Worm (Caenorhabditis elegans) whole organism, L4/young adult: Measurements from ENCODE around the gene unc-1.

ENCODE experiments used
- W03F9.2 ChIP-seq: fragments of 150-350 bp; optimal IDR thresholded peaks from 2 replicates; lab custom pipeline; 2014; ENCODE audit warnings: missing biosample characterization, missing genetic modification characterization
- dao-5 ChIP-seq: sonication (generic microtip); optimal IDR thresholded peaks from 2 replicates; lab custom pipeline; 2016; ENCODE audit warnings: missing genotype, missing genetic modification characterization, moderate library complexity, missing compliant biosample characterization
- him-1 ChIP-seq: sonication (generic microtip); optimal IDR thresholded peaks from 2 replicates; lab custom pipeline; 2016; ENCODE audit warnings: missing genotype, missing genetic modification reagents, missing genetic modification characterization, missing compliant biosample characterization

DNA sequence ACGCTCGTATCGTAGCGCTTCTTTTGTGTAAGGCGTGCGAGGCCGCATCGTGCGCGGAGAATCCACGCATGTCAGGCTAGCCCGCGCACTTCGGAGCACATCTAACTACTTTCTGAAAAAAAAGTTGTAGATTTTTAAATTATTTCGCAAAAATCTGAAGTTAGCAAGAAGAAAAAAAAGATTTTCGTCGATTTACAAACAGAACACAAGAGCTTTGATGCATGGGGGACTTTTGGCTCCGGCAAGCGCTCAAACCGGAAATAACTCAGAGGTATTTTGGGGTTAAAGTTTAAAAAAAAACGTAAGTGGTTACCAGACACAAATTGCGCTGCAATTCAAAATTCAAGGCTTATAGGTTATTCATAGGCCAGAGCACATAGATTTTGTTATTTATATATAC lies 44.8 kb downstream of the unc-1 start, which contains the start of the genes F55A4.13 and nlf-1:
- no peak for TF ChIP-seq dao-5 (tag; lab: Kevin White, UChicago)
- TF ChIP-seq him-1 (tag; lab: Kevin White, UChicago): no peak
- no peak for TF ChIP-seq W03F9.2 (tag; lab: Kevin White, UChicago)
